Worm (Caenorhabditis elegans) whole organism, L2 larva: ENCODE data around the gene sup-10.

ENCODE experiments used
- aly-2 ChIP-seq: fragments of 150-350 bp; optimal IDR thresholded peaks from 2 replicates; lab custom pipeline; 2014; ENCODE audit warnings: missing biosample characterization, missing genetic modification characterization
- ama-1 ChIP-seq: fragments of 150-350 bp; optimal IDR thresholded peaks from 2 replicates; lab custom pipeline; 2018; ENCODE audit warnings: inconsistent platforms
- fos-1 ChIP-seq: fragments of 150-350 bp; optimal IDR thresholded peaks from 2 replicates; lab custom pipeline; 2014; ENCODE audit warnings: missing biosample characterization, missing genetic modification characterization
- lin-13 ChIP-seq: fragments of 150-350 bp; optimal IDR thresholded peaks from 2 replicates; lab custom pipeline; 2014; ENCODE audit warnings: missing biosample characterization, missing genetic modification reagents, missing genetic modification characterization
- lin-39 ChIP-seq: fragments of 150-350 bp; optimal IDR thresholded peaks from 2 replicates; lab custom pipeline; 2014; ENCODE audit warnings: missing biosample characterization, missing genetic modification reagents, missing genetic modification characterization
- lsy-2 ChIP-seq, 2 experiments: fragments of 150-350 bp in 1 of 2; sonication (generic microtip) in 1 of 2; optimal IDR thresholded peaks; 2 replicates each; lab custom pipeline; 2014 to 2017; ENCODE audit warnings: missing biosample characterization in 2 of 2, missing genetic modification characterization in 2 of 2
- mab-5 ChIP-seq: fragments of 150-350 bp; optimal IDR thresholded peaks from 2 replicates; lab custom pipeline; 2014; ENCODE audit warnings: missing biosample characterization, missing genetic modification characterization
- mdl-1 ChIP-seq, 2 experiments: fragments of 150-350 bp in 1 of 2; sonication (generic microtip) in 1 of 2; optimal IDR thresholded peaks; 2 replicates each; lab custom pipeline; 2017; ENCODE audit warnings: missing biosample characterization in 2 of 2, missing genetic modification characterization in 2 of 2
- nhr-10 ChIP-seq: sonication (generic microtip); optimal IDR thresholded peaks from 2 replicates; lab custom pipeline; 2017; ENCODE audit warnings: missing biosample characterization, missing genetic modification characterization
- nhr-129 ChIP-seq: fragments of 150-350 bp; optimal IDR thresholded peaks from 2 replicates; lab custom pipeline; 2014; ENCODE audit warnings: missing biosample characterization, missing genetic modification characterization
- nhr-21 ChIP-seq: fragments of 150-350 bp; optimal IDR thresholded peaks from 2 replicates; lab custom pipeline; 2014; ENCODE audit warnings: missing biosample characterization, missing genetic modification characterization
- nhr-77 ChIP-seq: fragments of 150-350 bp; optimal IDR thresholded peaks from 2 replicates; lab custom pipeline; 2014; ENCODE audit warnings: missing biosample characterization, missing genetic modification characterization
- snpc-4 ChIP-seq: fragments of 150-350 bp; optimal IDR thresholded peaks from 2 replicates; lab custom pipeline; 2014; ENCODE audit warnings: missing biosample characterization, missing genetic modification characterization
- ztf-11 ChIP-seq: sonication (generic microtip); optimal IDR thresholded peaks from 2 replicates; lab custom pipeline; 2017; ENCODE audit warnings: missing biosample characterization, missing genetic modification characterization

ce11 chrX:17478677-17479076 lies 49.5 kb upstream of the sup-10 start:
- TF ChIP-seq mdl-1 (tag; optimal IDR thresholded peaks at IDR 0.05; lab: Kevin White, UChicago) (no peak), lin-39 (tag; lab: Kevin White, UChicago) (no peak), nhr-77 (tag; lab: Kevin White, UChicago) (no peak), ztf-11 (tag; lab: Kevin White, UChicago) (no peak), mab-5 (no peak), aly-2 (tag; lab: Kevin White, UChicago) (no peak), nhr-21 (tag; lab: Kevin White, UChicago) (no peak), lin-13 (GFP tag; lab: Kevin White, UChicago) (no peak), nhr-129 (no peak), lsy-2 (tag; optimal IDR thresholded peaks at IDR 0.05; lab: Kevin White, UChicago) (no peak), fos-1 (tag; lab: Kevin White, UChicago) (peak; percentile 44), ama-1 (no peak), nhr-10 (no peak), snpc-4 (tag; lab: Kevin White, UChicago) (no peak)
